Worm (Caenorhabditis elegans) whole organism, mixed stage, embryonic: ENCODE data around the gene vms-1.

Experiments
- M03D4.4 ChIP-seq: sonication (generic microtip); optimal IDR thresholded peaks from 2 replicates; lab custom pipeline; 2017; ENCODE audit warnings: mild to moderate bottlenecking, missing genetic modification characterization, missing compliant biosample characterization
- bed-3 ChIP-seq: fragments of 200-800 bp; sonication (Bioruptor generic); optimal IDR thresholded peaks from 3 replicates; lab custom pipeline; 2018; ENCODE audit warnings: mild to moderate bottlenecking, missing genetic modification characterization, moderate library complexity, missing compliant biosample characterization
- blmp-1 ChIP-seq: fragments of 150-350 bp; optimal IDR thresholded peaks from 2 replicates; lab custom pipeline; 2014; ENCODE audit warnings: missing biosample characterization, missing genetic modification characterization
- ceh-39 ChIP-seq: fragments of 150-350 bp; optimal IDR thresholded peaks from 2 replicates; lab custom pipeline; 2014; ENCODE audit warnings: missing biosample characterization, missing genetic modification characterization
- ceh-43 ChIP-seq: fragments of 200-800 bp; sonication (Bioruptor generic); optimal IDR thresholded peaks from 2 replicates; lab custom pipeline; 2018; ENCODE audit warnings: mild to moderate bottlenecking, missing genetic modification characterization, moderate library complexity, missing compliant biosample characterization
- ceh-83 ChIP-seq: fragments of 200-800 bp; sonication (Bioruptor generic); optimal IDR thresholded peaks from 2 replicates; lab custom pipeline; 2018; ENCODE audit warnings: mild to moderate bottlenecking, missing genetic modification characterization, missing compliant biosample characterization
- ces-1 ChIP-seq: fragments of 150-350 bp; optimal IDR thresholded peaks from 2 replicates; lab custom pipeline; 2014; ENCODE audit warnings: missing biosample characterization, missing genetic modification reagents, missing genetic modification characterization
- cnd-1 ChIP-seq: fragments of 200-800 bp; sonication (Bioruptor generic); optimal IDR thresholded peaks from 2 replicates; lab custom pipeline; 2018; ENCODE audit warnings: mild to moderate bottlenecking, missing genetic modification characterization, missing compliant biosample characterization
- drap-1 ChIP-seq: fragments of 200-800 bp; sonication (Bioruptor generic); optimal IDR thresholded peaks from 3 replicates; lab custom pipeline; 2018; ENCODE audit warnings: mild to moderate bottlenecking, missing genetic modification characterization, missing compliant biosample characterization
- elt-1 ChIP-seq: sonication (generic microtip); optimal IDR thresholded peaks from 2 replicates; lab custom pipeline; 2017; ENCODE audit warnings: missing genetic modification characterization, mild to moderate bottlenecking, missing compliant biosample characterization, antibody characterized with exemption, moderate library complexity, borderline replicate concordance; ENCODE audit not compliant: insufficient read depth
- flh-1 ChIP-seq: fragments of 200-800 bp; sonication (Bioruptor generic); optimal IDR thresholded peaks from 2 replicates; lab custom pipeline; 2018; ENCODE audit warnings: mild to moderate bottlenecking, missing genetic modification characterization, moderate library complexity, missing compliant biosample characterization
- ham-2 ChIP-seq: fragments of 200-800 bp; sonication (Bioruptor generic); optimal IDR thresholded peaks from 2 replicates; lab custom pipeline; 2018; ENCODE audit warnings: mild to moderate bottlenecking, missing genetic modification characterization, missing compliant biosample characterization
- hlh-1 ChIP-seq: fragments of 150-350 bp; optimal IDR thresholded peaks from 2 replicates; lab custom pipeline; 2014; ENCODE audit warnings: missing biosample characterization, missing genetic modification reagents, missing genetic modification characterization
- lin-13 ChIP-seq: fragments of 150-350 bp; optimal IDR thresholded peaks from 2 replicates; lab custom pipeline; 2014; ENCODE audit warnings: missing biosample characterization, missing genetic modification characterization
- lin-32 ChIP-seq: fragments of 200-800 bp; sonication (Bioruptor generic); optimal IDR thresholded peaks from 2 replicates; lab custom pipeline; 2018; ENCODE audit warnings: mild to moderate bottlenecking, missing genetic modification characterization, missing compliant biosample characterization
- lsy-2 ChIP-seq: fragments of 150-350 bp; optimal IDR thresholded peaks from 2 replicates; lab custom pipeline; 2014; ENCODE audit warnings: missing biosample characterization, missing genetic modification characterization
- mab-5 ChIP-seq: fragments of 150-350 bp; optimal IDR thresholded peaks from 2 replicates; lab custom pipeline; 2014; ENCODE audit warnings: missing biosample characterization, missing genetic modification characterization
- mep-1 ChIP-seq: fragments of 150-350 bp; optimal IDR thresholded peaks from 2 replicates; lab custom pipeline; 2017; ENCODE audit warnings: missing biosample characterization, missing genetic modification reagents, missing genetic modification characterization, inconsistent platforms
- mls-2 ChIP-seq: sonication (generic microtip); optimal IDR thresholded peaks from 2 replicates; lab custom pipeline; 2016; ENCODE audit warnings: mild to moderate bottlenecking, missing genetic modification characterization, moderate library complexity, missing compliant biosample characterization
- nhr-12 ChIP-seq: fragments of 150-350 bp; optimal IDR thresholded peaks from 2 replicates; lab custom pipeline; 2014; ENCODE audit warnings: missing biosample characterization, missing genetic modification characterization
- nhr-2 ChIP-seq: fragments of 150-350 bp; optimal IDR thresholded peaks from 2 replicates; lab custom pipeline; 2014; ENCODE audit warnings: missing biosample characterization, missing genetic modification characterization
- nhr-237 ChIP-seq: fragments of 150-350 bp; optimal IDR thresholded peaks from 2 replicates; lab custom pipeline; 2014; ENCODE audit warnings: missing biosample characterization, missing genetic modification characterization
- nhr-28 ChIP-seq: fragments of 150-350 bp; optimal IDR thresholded peaks from 2 replicates; lab custom pipeline; 2014; ENCODE audit warnings: missing biosample characterization, missing genetic modification characterization
- nhr-76 ChIP-seq: sonication (generic microtip); optimal IDR thresholded peaks from 2 replicates; lab custom pipeline; 2017; ENCODE audit warnings: missing biosample characterization, missing genetic modification characterization
- pha-4 ChIP-seq: fragments of 150-350 bp; optimal IDR thresholded peaks from 2 replicates; lab custom pipeline; 2018; ENCODE audit warnings: missing biosample characterization, missing genetic modification reagents, missing genetic modification characterization
- sem-2 ChIP-seq: fragments of 200-800 bp; sonication (Bioruptor generic); optimal IDR thresholded peaks from 2 replicates; lab custom pipeline; 2018; ENCODE audit warnings: mild to moderate bottlenecking, missing genetic modification characterization, missing compliant biosample characterization
- snpc-4 ChIP-seq: fragments of 150-350 bp; optimal IDR thresholded peaks from 2 replicates; lab custom pipeline; 2014; ENCODE audit warnings: missing biosample characterization, missing genetic modification characterization
- sptf-1 ChIP-seq: sonication (generic microtip); optimal IDR thresholded peaks from 2 replicates; lab custom pipeline; 2017; ENCODE audit warnings: mild to moderate bottlenecking, missing genetic modification characterization, moderate library complexity, missing compliant biosample characterization
- tbx-8 ChIP-seq: fragments of 200-800 bp; sonication (Bioruptor generic); optimal IDR thresholded peaks from 2 replicates; lab custom pipeline; 2018; ENCODE audit warnings: mild to moderate bottlenecking, missing genetic modification characterization, moderate library complexity, missing compliant biosample characterization
- unc-120 ChIP-seq: sonication (generic microtip); optimal IDR thresholded peaks from 2 replicates; lab custom pipeline; 2017; ENCODE audit warnings: missing genetic modification characterization, missing compliant biosample characterization; ENCODE audit not compliant: poor library complexity, severe bottlenecking
- unc-39 ChIP-seq: fragments of 150-350 bp; optimal IDR thresholded peaks from 2 replicates; lab custom pipeline; 2014; ENCODE audit warnings: missing biosample characterization, missing genetic modification characterization
- unc-62 ChIP-seq: fragments of 150-350 bp; optimal IDR thresholded peaks from 2 replicates; lab custom pipeline; 2014; ENCODE audit warnings: missing biosample characterization, missing genetic modification reagents, missing genetic modification characterization
- zip-8 ChIP-seq: fragments of 150-350 bp; optimal IDR thresholded peaks from 2 replicates; lab custom pipeline; 2014; ENCODE audit warnings: missing biosample characterization, missing genetic modification characterization
- ztf-11 ChIP-seq: fragments of 150-350 bp; optimal IDR thresholded peaks from 2 replicates; lab custom pipeline; 2014; ENCODE audit warnings: missing biosample characterization, missing genetic modification characterization

The vms-1 gene

ce11 chrIII:8115877-8116276 is 27.5 kb downstream of the vms-1 start:
- TF ChIP-seq ceh-83 (GFP tag; lab: Kevin White, UChicago): no peak
- no peak for TF ChIP-seq unc-62
- no peak for TF ChIP-seq lin-32
- TF ChIP-seq tbx-8: no peak
- TF ChIP-seq pha-4 (tag; lab: Kevin White, UChicago): no peak
- no peak for TF ChIP-seq M03D4.4 (tag; lab: Kevin White, UChicago)
- no peak for TF ChIP-seq snpc-4
- TF ChIP-seq nhr-76 (tag; lab: Kevin White, UChicago): no peak
- no peak for TF ChIP-seq blmp-1

ce11 chrIII:8117155-8117554 is 28.8 kb downstream of the vms-1 start:
- no peak for TF ChIP-seq mab-5
- TF ChIP-seq sptf-1 (tag; lab: Kevin White, UChicago): no peak
- TF ChIP-seq ces-1 (GFP tag; lab: Kevin White, UChicago): no peak
- no peak for TF ChIP-seq lin-32
- TF ChIP-seq tbx-8: no peak
- TF ChIP-seq, all 35 proteins: peak for 0

- no peak for TF ChIP-seq ceh-83 (GFP tag; lab: Kevin White, UChicago)
- TF ChIP-seq M03D4.4 (tag; lab: Kevin White, UChicago): no peak
- no peak for TF ChIP-seq sem-2 (GFP tag; lab: Kevin White, UChicago)
- no peak for TF ChIP-seq cnd-1 (tag; lab: Kevin White, UChicago)
- TF ChIP-seq flh-1 (GFP tag; lab: Kevin White, UChicago): no peak
- no peak for TF ChIP-seq lin-13 (tag; lab: Kevin White, UChicago)
- no peak for TF ChIP-seq ztf-11 (tag; lab: Kevin White, UChicago)
- TF ChIP-seq elt-1 (tag; lab: Kevin White, UChicago): no peak
- no peak for TF ChIP-seq drap-1 (GFP tag; lab: Kevin White, UChicago)
- TF ChIP-seq blmp-1: no peak
- TF ChIP-seq tbx-8: no peak
- no peak for TF ChIP-seq mls-2 (tag; lab: Kevin White, UChicago)
- no peak for TF ChIP-seq ceh-43 (GFP tag; lab: Kevin White, UChicago)
Measured at ce11 chrIII:8121132-8121531, 32.8 kb downstream of the vms-1 start, which contains the start of gene gei-8. TSS of gene gei-8 (minus strand) at chrIII:8121232.

- TF ChIP-seq unc-62: no peak
- TF ChIP-seq cnd-1 (tag; lab: Kevin White, UChicago): no peak
- no peak for TF ChIP-seq sptf-1 (tag; lab: Kevin White, UChicago)
- no peak for TF ChIP-seq drap-1 (GFP tag; lab: Kevin White, UChicago)
- TF ChIP-seq lsy-2 (tag; lab: Kevin White, UChicago): no peak
- TF ChIP-seq unc-39: no peak
- no peak for TF ChIP-seq lin-32
- TF ChIP-seq nhr-2: no peak
- no peak for TF ChIP-seq mab-5
- no peak for TF ChIP-seq tbx-8
- TF ChIP-seq nhr-76 (tag; lab: Kevin White, UChicago): no peak
- TF ChIP-seq lin-13 (tag; lab: Kevin White, UChicago): no peak
- TF ChIP-seq zip-8 (tag; lab: Kevin White, UChicago): no peak
- TF ChIP-seq, all 35 proteins: peak for 0
Measured at ce11 chrIII:8121923-8122322, 33.6 kb downstream of the vms-1 start.

DNA sequence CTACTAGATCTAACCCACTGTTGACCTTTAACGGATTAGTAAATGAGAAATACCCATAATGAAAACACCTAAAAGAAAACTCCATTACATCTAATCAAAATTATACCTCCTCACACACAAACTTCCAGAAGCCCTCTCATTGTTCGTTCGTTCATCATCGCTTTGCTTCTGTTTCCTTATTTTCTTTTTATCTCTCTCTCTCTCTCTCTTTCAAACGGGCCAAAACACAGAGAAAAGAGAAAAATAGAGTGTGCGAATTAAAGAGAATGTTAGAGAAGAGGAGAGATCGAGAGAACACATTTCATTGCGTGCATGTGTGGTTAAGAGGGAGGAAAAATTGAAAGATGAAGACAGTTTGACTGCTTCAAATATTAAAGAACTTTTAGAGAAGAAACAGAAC is 36.0 kb downstream of the vms-1 start:
- TF ChIP-seq ces-1 (GFP tag; lab: Kevin White, UChicago) (peak; percentile 79), nhr-237 (peak; percentile 52), unc-62 (peak; percentile 18), lsy-2 (tag; lab: Kevin White, UChicago) (peak; percentile 34), mls-2 (tag; lab: Kevin White, UChicago) (peak; percentile 48), ceh-39 (tag; lab: Kevin White, UChicago) (no peak), nhr-28 (no peak), tbx-8 (no peak), hlh-1 (tag; lab: Kevin White, UChicago) (peak; percentile 5), unc-120 (tag; lab: Kevin White, UChicago) (peak; percentile 30)
- TF ChIP-seq, all 35 proteins: peak for 7

DNA sequence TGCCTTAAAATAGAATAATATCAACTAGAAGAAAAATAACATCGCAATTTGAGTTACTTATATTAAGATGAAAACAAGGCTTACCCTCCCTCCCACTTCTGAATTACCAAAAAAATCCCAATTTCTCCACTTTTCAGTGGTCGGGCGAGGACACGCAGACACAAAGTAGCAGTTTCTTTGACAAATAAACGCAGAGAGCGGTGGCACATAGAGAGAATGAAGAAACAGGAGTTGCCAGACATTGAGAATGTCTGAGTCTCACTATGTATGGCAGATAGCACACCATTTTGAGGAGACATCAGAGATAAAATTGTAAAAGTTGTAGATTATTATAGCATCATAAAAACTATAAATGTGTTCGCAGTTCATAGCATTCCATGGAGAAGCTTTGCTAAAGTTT is 36.9 kb downstream of the vms-1 start:
- TF ChIP-seq cnd-1 (tag; lab: Kevin White, UChicago) (no peak), ham-2 (no peak), drap-1 (GFP tag; lab: Kevin White, UChicago) (no peak), nhr-12 (no peak), lin-32 (no peak), mep-1 (tag; lab: Kevin White, UChicago) (no peak), nhr-28 (no peak), unc-120 (tag; lab: Kevin White, UChicago) (peak; percentile 90), hlh-1 (tag; lab: Kevin White, UChicago) (no peak), ceh-83 (GFP tag; lab: Kevin White, UChicago) (no peak), flh-1 (GFP tag; lab: Kevin White, UChicago) (no peak), lsy-2 (tag; lab: Kevin White, UChicago) (peak; percentile 11), bed-3 (GFP tag; lab: Kevin White, UChicago) (no peak), unc-39 (no peak), ceh-39 (tag; lab: Kevin White, UChicago) (no peak), sem-2 (GFP tag; lab: Kevin White, UChicago) (no peak), nhr-237 (no peak), zip-8 (tag; lab: Kevin White, UChicago) (no peak), nhr-76 (tag; lab: Kevin White, UChicago) (no peak), sptf-1 (tag; lab: Kevin White, UChicago) (no peak), blmp-1 (no peak), M03D4.4 (tag; lab: Kevin White, UChicago) (no peak), ztf-11 (tag; lab: Kevin White, UChicago) (no peak), snpc-4 (no peak), ceh-43 (GFP tag; lab: Kevin White, UChicago) (no peak), mls-2 (tag; lab: Kevin White, UChicago) (no peak), mab-5 (no peak), lin-13 (tag; lab: Kevin White, UChicago) (no peak), nhr-2 (peak; percentile 43), tbx-8 (no peak), pha-4 (tag; lab: Kevin White, UChicago) (peak; percentile 48), ces-1 (GFP tag; lab: Kevin White, UChicago) (peak; percentile 70)
